Fruit fly (Drosophila melanogaster) whole organism, pupa: ENCODE results near the gene Pi4KIIIalpha.

Experiments
- CG13204 ChIP-seq: fragments of 200-800 bp; sonication (Bioruptor generic); optimal IDR thresholded peaks from 2 replicates; lab custom pipeline; 2018; ENCODE audit warnings: missing biosample characterization, mild to moderate bottlenecking, missing genetic modification characterization, moderate library complexity
- CG15710 ChIP-seq: fragments of 200-800 bp; sonication (Bioruptor generic); optimal IDR thresholded peaks from 2 replicates; lab custom pipeline; 2018; ENCODE audit warnings: missing biosample characterization, mild to moderate bottlenecking, missing genetic modification characterization, moderate library complexity
- CG17806 ChIP-seq: fragments of 200-800 bp; sonication (Bioruptor generic); optimal IDR thresholded peaks from 2 replicates; lab custom pipeline; 2018; ENCODE audit warnings: missing biosample characterization, mild to moderate bottlenecking, missing genetic modification characterization, moderate library complexity
- CG34367 ChIP-seq: fragments of 200-800 bp; sonication (Bioruptor generic); optimal IDR thresholded peaks from 2 replicates; lab custom pipeline; 2018; ENCODE audit warnings: missing biosample characterization, mild to moderate bottlenecking, missing genetic modification characterization
- CG4496 ChIP-seq: fragments of 200-800 bp; sonication (Bioruptor generic); IDR thresholded peaks from 3 replicates; pipeline ENCODE4 v1.3.6; 2022; ENCODE audit warnings: missing biosample characterization, missing genetic modification characterization
- CG8159 ChIP-seq: fragments of 200-800 bp; sonication (Bioruptor generic); optimal IDR thresholded peaks from 3 replicates; lab custom pipeline; 2018; ENCODE audit warnings: missing biosample characterization, mild to moderate bottlenecking, missing genetic modification characterization, moderate library complexity
- CG8301 ChIP-seq: fragments of 200-800 bp; sonication (Bioruptor generic); optimal IDR thresholded peaks from 2 replicates; lab custom pipeline; 2018; ENCODE audit warnings: missing biosample characterization, mild to moderate bottlenecking, missing genetic modification characterization
- EcR ChIP-seq: fragments of 200-800 bp; sonication (Bioruptor generic); optimal IDR thresholded peaks from 3 replicates; lab custom pipeline; 2019; ENCODE audit warnings: missing biosample characterization, missing genetic modification characterization, mild to moderate bottlenecking, moderate library complexity, missing genetic modification reagents
- Ets98B ChIP-seq: fragments of 200-800 bp; sonication (Bioruptor generic); IDR thresholded peaks from 2 replicates; pipeline ENCODE4 v1.3.6; 2022; ENCODE audit warnings: missing biosample characterization, missing genetic modification characterization
- Pif1A ChIP-seq: fragments of 200-800 bp; sonication (Bioruptor generic); optimal IDR thresholded peaks from 3 replicates; lab custom pipeline; 2016; ENCODE audit warnings: missing biosample characterization, missing genetic modification characterization
- Pif1B ChIP-seq: fragments of 200-800 bp; sonication (Bioruptor generic); optimal IDR thresholded peaks from 3 replicates; lab custom pipeline; 2016; ENCODE audit warnings: missing biosample characterization, missing genetic modification characterization
- rn ChIP-seq: fragments of 200-800 bp; sonication (Bioruptor generic); IDR thresholded peaks from 2 replicates; pipeline ENCODE4 v1.3.6; 2022; ENCODE audit warnings: missing biosample characterization, missing genetic modification characterization

dm6 chrX:2657220-2657619, 32.6 kb downstream of the Pi4KIIIalpha start:
- TF ChIP-seq Pif1B (GFP tag; lab: Kevin White, UChicago) (no peak), CG13204 (GFP tag; lab: Kevin White, UChicago) (no peak), CG8301 (tag; lab: Kevin White, UChicago) (no peak), EcR (no peak), CG15710 (no peak), CG34367 (tag; lab: Kevin White, UChicago) (no peak), CG17806 (no peak), rn (GFP tag; lab: Robert Waterston, UW) (no peak), CG8159 (tag; lab: Kevin White, UChicago) (no peak), CG4496 (GFP tag; lab: Robert Waterston, UW) (no peak), Ets98B (GFP tag; lab: Robert Waterston, UW) (no peak), Pif1A (GFP tag; lab: Kevin White, UChicago) (no peak)
